Worm (Caenorhabditis elegans): ENCODE measurements around the gene F35C11.5.
A peak's percentile ranks its signal among the peaks of the same experiment; 100 is the strongest.

Gene F35C11.5

DNA sequence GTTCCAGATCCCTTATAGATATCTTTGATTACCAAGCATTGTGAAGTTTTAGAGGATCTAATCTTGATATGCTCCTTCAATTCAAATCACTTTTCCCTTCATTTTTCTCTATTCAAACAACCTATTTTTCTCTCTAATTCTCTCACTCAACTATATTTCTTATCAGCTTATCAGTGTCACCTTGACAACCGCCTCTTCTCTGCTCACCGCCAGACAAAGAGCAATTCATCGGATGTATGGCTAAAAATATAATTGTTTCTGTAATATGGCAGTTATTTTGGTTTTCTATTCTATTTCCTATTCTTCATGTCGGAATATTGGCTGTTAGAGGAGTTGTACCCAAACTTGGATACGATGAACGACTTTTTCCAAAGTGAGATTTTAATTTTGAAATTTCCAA lies 3.8 kb upstream of the F35C11.5 start:
- TF ChIP-seq elt-1 (tag; optimal IDR thresholded peaks at IDR 0.05) (no peak), unc-62 (GFP tag; optimal IDR thresholded peaks at IDR 0.05) (no peak), R02D3.7 (tag; optimal IDR thresholded peaks at IDR 0.05) (no peak), egl-27 (tag; optimal IDR thresholded peaks at IDR 0.05) (no peak), fos-1 (tag; optimal IDR thresholded peaks at IDR 0.05) (peak; percentile 20), nhr-21 (tag; optimal IDR thresholded peaks at IDR 0.05) (no peak), mbf-1 (tag; optimal IDR thresholded peaks at IDR 0.05) (no peak), alr-1 (tag; optimal IDR thresholded peaks at IDR 0.05) (no peak), nhr-10 (tag; optimal IDR thresholded peaks at IDR 0.05) (no peak)

- TF ChIP-seq lin-11 (tag; optimal IDR thresholded peaks at IDR 0.05), result no peak
- TF ChIP-seq sma-9 (GFP tag; optimal IDR thresholded peaks at IDR 0.05), result no peak
- no peak for TF ChIP-seq sma-9 (tag; optimal IDR thresholded peaks at IDR 0.05)
- TF ChIP-seq sem-4 (tag; optimal IDR thresholded peaks at IDR 0.05), result no peak
- TF ChIP-seq elt-3 (tag; optimal IDR thresholded peaks at IDR 0.05), result no peak
- TF ChIP-seq egl-27 (tag; optimal IDR thresholded peaks at IDR 0.05), result no peak
- no peak for TF ChIP-seq F13H6.1 (tag; optimal IDR thresholded peaks at IDR 0.05)
- TF ChIP-seq nhr-12 (tag; optimal IDR thresholded peaks at IDR 0.05), result no peak
- no peak for TF ChIP-seq ztf-11 (tag; optimal IDR thresholded peaks at IDR 0.05)
- TF ChIP-seq nhr-10 (tag; optimal IDR thresholded peaks at IDR 0.05), result no peak
- TF ChIP-seq R02D3.7 (tag; optimal IDR thresholded peaks at IDR 0.05), result no peak
- no peak for TF ChIP-seq nhr-129 (tag; optimal IDR thresholded peaks at IDR 0.05)
- no peak for TF ChIP-seq crh-2 (tag; optimal IDR thresholded peaks at IDR 0.05)
- no peak for TF ChIP-seq mab-5 (tag; optimal IDR thresholded peaks at IDR 0.05)
- TF ChIP-seq ama-1 (optimal IDR thresholded peaks at IDR 0.05), result no peak
Measured at ce11 chrII:8256013-8256412, 2.5 kb downstream of the F35C11.5 start, which contains the start of gene F35C11.7. Gene F35C11.7, plus strand, starts transcription at chrII:8256313.

DNA sequence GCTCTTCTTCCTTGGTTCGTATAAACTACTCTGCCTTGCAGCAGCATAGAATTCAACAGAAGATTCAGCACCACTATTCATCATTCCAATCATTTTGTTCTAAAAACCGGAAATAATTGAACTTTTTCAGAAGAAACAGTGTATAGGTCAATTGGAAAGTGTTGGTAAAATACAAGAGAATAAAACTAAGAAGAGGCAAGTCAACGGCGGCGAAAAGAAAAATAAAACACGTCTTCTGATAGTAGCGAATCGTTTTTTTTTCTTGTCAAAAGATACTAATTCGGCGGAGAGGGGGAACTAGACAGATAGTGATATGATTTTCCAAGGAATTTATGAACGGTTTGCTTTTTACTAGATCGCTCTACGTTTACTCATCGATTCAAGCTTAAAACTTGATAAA lies 5.5 kb downstream of the F35C11.5 start, which contains the start of gene F35C11.6:
Gene F35C11.6 (minus strand): TSS at position 101 of the 400 bp plus-strand sequence.
- TF ChIP-seq elt-3 (tag; optimal IDR thresholded peaks at IDR 0.05) (no peak), nhr-25 (tag; optimal IDR thresholded peaks at IDR 0.05) (no peak), nhr-6 (tag; optimal IDR thresholded peaks at IDR 0.05) (no peak), nhr-23 (tag; optimal IDR thresholded peaks at IDR 0.05) (no peak), lin-39 (tag; optimal IDR thresholded peaks at IDR 0.05) (no peak), egl-27 (tag; optimal IDR thresholded peaks at IDR 0.05) (no peak), nhr-77 (tag; optimal IDR thresholded peaks at IDR 0.05) (no peak), fos-1 (tag; optimal IDR thresholded peaks at IDR 0.05) (no peak), lin-13 (GFP tag; optimal IDR thresholded peaks at IDR 0.05) (no peak), sem-4 (tag; optimal IDR thresholded peaks at IDR 0.05) (no peak), mbf-1 (tag; optimal IDR thresholded peaks at IDR 0.05) (no peak)

DNA sequence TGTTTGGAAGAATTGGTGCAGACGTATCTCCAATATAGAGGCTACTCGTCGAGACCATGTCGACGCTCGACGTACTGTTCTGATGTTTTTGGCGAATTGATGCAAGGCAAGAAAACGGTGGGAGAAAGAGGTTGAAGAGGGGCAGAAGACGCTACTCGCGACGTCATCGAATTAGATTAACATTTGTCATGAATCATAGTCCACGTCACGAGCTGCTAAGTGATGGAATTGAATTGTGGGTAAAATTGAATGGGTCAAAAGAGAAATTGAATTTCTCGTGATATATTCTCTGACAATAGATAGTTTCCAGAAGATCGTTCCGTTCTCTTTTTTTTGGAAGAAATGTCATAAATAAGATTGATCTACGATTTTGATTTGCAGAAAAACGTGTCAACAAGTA lies 6.1 kb downstream of the F35C11.5 start:
- TF ChIP-seq dmd-4 (tag; optimal IDR thresholded peaks at IDR 0.05) (no peak), fos-1 (tag; optimal IDR thresholded peaks at IDR 0.05) (no peak), sma-3 (GFP tag; optimal IDR thresholded peaks at IDR 0.05) (peak; percentile 88), mdl-1 (tag; optimal IDR thresholded peaks at IDR 0.05) (no peak), nhr-129 (tag; optimal IDR thresholded peaks at IDR 0.05) (peak; percentile 12), peb-1 (tag; optimal IDR thresholded peaks at IDR 0.05) (no peak), sma-9 (GFP tag; optimal IDR thresholded peaks at IDR 0.05) (peak; percentile 66), sma-9 (tag; optimal IDR thresholded peaks at IDR 0.05) (no peak), crh-2 (tag; optimal IDR thresholded peaks at IDR 0.05) (peak; percentile 23), mbf-1 (tag; optimal IDR thresholded peaks at IDR 0.05) (no peak), elt-1 (tag; optimal IDR thresholded peaks at IDR 0.05) (no peak)

- peak; percentile 49 for TF ChIP-seq blmp-1 (tag; optimal IDR thresholded peaks at IDR 0.05; ENCODE audit: insufficient read depth)
- peak; percentile 61 for TF ChIP-seq nhr-21 (tag; optimal IDR thresholded peaks at IDR 0.05)
- peak in 1 of 2 experiments; percentile 14 for TF ChIP-seq mdl-1 (tag; optimal IDR thresholded peaks at IDR 0.05)
- no peak for TF ChIP-seq gmeb-1 (tag; optimal IDR thresholded peaks at IDR 0.05)
- peak; percentile 18 for TF ChIP-seq nhr-6 (tag; optimal IDR thresholded peaks at IDR 0.05)
- TF ChIP-seq sma-9 (GFP tag; optimal IDR thresholded peaks at IDR 0.05), result peak; percentile 91
- TF ChIP-seq sma-9 (tag; optimal IDR thresholded peaks at IDR 0.05), result no peak
- no peak for TF ChIP-seq lin-11 (tag; optimal IDR thresholded peaks at IDR 0.05)
- no peak for TF ChIP-seq unc-62 (GFP tag; optimal IDR thresholded peaks at IDR 0.05)
- peak; percentile 40 for TF ChIP-seq fos-1 (tag; optimal IDR thresholded peaks at IDR 0.05)
- TF ChIP-seq lin-39 (tag; optimal IDR thresholded peaks at IDR 0.05), result no peak
- TF ChIP-seq sma-3 (GFP tag; optimal IDR thresholded peaks at IDR 0.05), result peak; percentile 81
Measured at ce11 chrII:8263562-8263961, 10.0 kb downstream of the F35C11.5 start.
